Worm (Caenorhabditis elegans): ENCODE measurements around the gene mrps-5.
A peak's percentile ranks its signal among the peaks of the same experiment; 100 is the strongest.

The mrps-5 gene

DNA sequence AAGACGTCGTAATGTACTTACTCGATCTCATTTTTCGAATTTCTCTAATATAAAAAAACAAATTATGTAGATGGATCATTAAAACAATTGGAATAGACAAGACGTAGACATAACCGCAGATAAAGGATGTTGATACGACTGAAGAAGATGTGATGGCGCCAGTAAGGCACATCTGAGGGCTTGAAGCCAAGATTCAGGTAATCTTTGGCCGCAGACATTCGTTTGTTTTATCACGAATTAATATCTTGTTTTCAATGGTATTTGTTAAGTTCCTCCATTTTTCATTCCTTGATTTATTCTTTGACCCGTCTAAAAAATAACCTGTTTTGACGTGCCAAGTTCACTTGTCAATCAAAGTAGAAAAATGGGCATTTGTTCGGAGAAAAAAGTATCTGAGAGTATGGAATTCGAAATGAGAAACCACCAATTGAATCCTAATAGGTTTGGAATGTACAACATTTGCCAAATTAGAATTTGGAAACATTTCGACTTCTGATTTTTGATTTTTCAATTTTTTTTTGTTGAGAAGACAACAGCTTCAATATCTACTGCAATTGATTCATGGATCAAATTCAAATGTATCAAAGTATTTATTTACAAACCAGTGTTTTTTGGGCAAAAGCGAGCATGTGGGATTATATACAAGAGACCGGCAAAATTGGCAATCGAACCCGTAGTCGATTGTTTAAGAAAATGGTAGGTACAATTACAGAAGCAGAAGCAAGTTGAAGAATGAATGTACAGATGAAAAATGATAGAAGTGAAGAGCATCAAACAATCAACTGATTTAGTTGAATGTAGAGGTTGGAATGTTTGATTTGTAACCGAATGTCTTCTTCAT is 11.4 kb upstream of the mrps-5 start (continued):
- TF ChIP-seq unc-130 (tag; optimal IDR thresholded peaks at IDR 0.05), result peak; percentile 85
- TF ChIP-seq snu-23 (GFP tag; optimal IDR thresholded peaks at IDR 0.05), result peak; percentile 20
- TF ChIP-seq unc-98 (GFP tag; IDR thresholded peaks at IDR 0.05), result no peak
- no peak for TF ChIP-seq lir-3 (tag; optimal IDR thresholded peaks at IDR 0.05; ENCODE audit: poor library complexity)
- no peak for TF ChIP-seq nhr-11 (tag; optimal IDR thresholded peaks at IDR 0.05)
- peak; percentile 41 for TF ChIP-seq nhr-20 (tag; optimal IDR thresholded peaks at IDR 0.05)
- peak in 1 of 2 experiments; percentile 58 for TF ChIP-seq lsy-2 (tag; optimal IDR thresholded peaks at IDR 0.05)
- no peak for TF ChIP-seq zag-1 (tag; optimal IDR thresholded peaks at IDR 0.05)
- TF ChIP-seq nhr-71 (tag; optimal IDR thresholded peaks at IDR 0.05), result peak; percentile 67

DNA sequence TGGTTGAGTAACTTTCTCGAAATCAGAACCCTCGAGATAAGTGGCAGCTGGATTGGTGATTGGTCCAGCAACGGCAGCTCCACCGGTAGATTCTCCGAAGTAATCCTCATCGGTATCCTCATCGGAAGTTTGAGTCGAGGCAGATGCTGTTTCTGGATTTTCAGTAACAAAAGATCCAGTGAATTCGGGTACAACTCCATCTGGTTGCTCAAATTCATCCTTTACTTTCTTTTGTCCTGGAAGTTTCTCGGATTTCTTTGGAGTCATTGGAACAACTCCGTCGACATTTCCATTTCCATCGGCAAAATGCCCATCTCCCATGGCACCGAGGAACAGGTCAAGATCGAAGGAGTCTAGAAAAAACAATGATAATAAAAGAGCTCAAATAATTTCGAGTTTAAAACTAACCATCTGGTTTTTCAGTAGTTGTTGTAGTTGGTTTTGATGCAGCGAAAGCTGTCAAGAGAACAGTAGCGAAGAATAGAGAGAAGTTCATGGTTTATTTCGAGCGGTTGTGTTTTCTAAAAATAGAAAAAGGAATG is 10.5 kb upstream of the mrps-5 start, which contains the start of gene F45D3.4:
Gene F45D3.4 (minus strand): TSS at position 521 of the 542 bp plus-strand sequence.
- TF ChIP-seq lsy-2 (tag; optimal IDR thresholded peaks at IDR 0.05), result peak in 1 of 2 experiments; percentile 13
- TF ChIP-seq lin-35 (GFP tag; optimal IDR thresholded peaks at IDR 0.05), result peak in 1 of 2 experiments; percentile 3
- TF ChIP-seq ama-1 (optimal IDR thresholded peaks at IDR 0.05), result peak; percentile 15
- no peak for TF ChIP-seq unc-98 (GFP tag; IDR thresholded peaks at IDR 0.05)
- TF ChIP-seq alr-1 (tag; optimal IDR thresholded peaks at IDR 0.05; ENCODE audit: borderline replicate concordance), result no peak
- TF ChIP-seq F16B12.6 (tag; optimal IDR thresholded peaks at IDR 0.05), result no peak
- no peak for TF ChIP-seq snu-23 (GFP tag; optimal IDR thresholded peaks at IDR 0.05)

DNA sequence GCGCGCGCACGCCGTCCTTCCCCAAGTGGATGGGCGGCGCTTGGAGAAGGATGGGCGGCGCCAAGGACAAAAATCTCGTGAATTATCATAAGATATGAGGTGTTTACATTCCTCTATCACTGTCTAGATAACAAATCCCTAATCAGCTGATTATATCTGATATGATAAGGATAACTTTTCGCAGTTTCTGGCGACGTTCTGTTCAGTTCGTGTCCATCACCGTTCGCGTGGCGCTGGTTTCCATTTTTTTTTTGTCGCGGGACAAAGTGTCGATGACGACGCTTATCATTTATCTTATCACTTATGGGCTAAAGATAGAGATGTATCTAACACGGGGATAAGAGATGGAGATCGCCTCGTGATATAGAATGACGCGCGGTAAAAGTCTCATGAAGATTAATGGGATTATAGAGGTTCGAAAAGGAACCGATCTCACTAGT is 10.0 kb upstream of the mrps-5 start:
- no peak for TF ChIP-seq lin-15B (tag; optimal IDR thresholded peaks at IDR 0.05)
- TF ChIP-seq efl-1 (optimal IDR thresholded peaks at IDR 0.05), result no peak
- TF ChIP-seq efl-1 (GFP tag; optimal IDR thresholded peaks at IDR 0.05 in 1 of 2), result peak in 1 of 2 experiments; percentile 1
- peak; percentile 64 for TF ChIP-seq nhr-71 (tag; optimal IDR thresholded peaks at IDR 0.05)
- no peak for TF ChIP-seq Y116A8C.19 (tag; optimal IDR thresholded peaks at IDR 0.05; ENCODE audit: borderline replicate concordance)
- TF ChIP-seq tbx-2 (tag; optimal IDR thresholded peaks at IDR 0.05), result peak; percentile 30
- TF ChIP-seq nhr-237 (tag; optimal IDR thresholded peaks at IDR 0.05), result no peak
- TF ChIP-seq lir-3 (tag; optimal IDR thresholded peaks at IDR 0.05; ENCODE audit: poor library complexity), result no peak
- no peak for TF ChIP-seq zip-4 (GFP tag; optimal IDR thresholded peaks at IDR 0.05)
- no peak for TF ChIP-seq nhr-90 (tag; optimal IDR thresholded peaks at IDR 0.05; ENCODE audit: poor library complexity)
- no peak for TF ChIP-seq pqm-1 (tag; optimal IDR thresholded peaks at IDR 0.05)
- no peak for TF ChIP-seq swsn-7 (tag; optimal IDR thresholded peaks at IDR 0.05)
- TF ChIP-seq lin-39 (tag; optimal IDR thresholded peaks at IDR 0.05), result no peak
- no peak for TF ChIP-seq unc-62 (GFP tag; optimal IDR thresholded peaks at IDR 0.05)
- no peak for TF ChIP-seq ceh-82 (tag; optimal IDR thresholded peaks at IDR 0.05)
- TF ChIP-seq mdl-1 (tag; optimal IDR thresholded peaks at IDR 0.05), result peak in 1 of 2 experiments; percentile 63
- TF ChIP-seq C04F5.9 (tag; optimal IDR thresholded peaks at IDR 0.05), result no peak
- no peak for TF ChIP-seq nhr-28 (tag; optimal IDR thresholded peaks at IDR 0.05)
- no peak for TF ChIP-seq ztf-4 (tag; optimal IDR thresholded peaks at IDR 0.05)
- peak; percentile 43 for TF ChIP-seq nhr-47 (tag; optimal IDR thresholded peaks at IDR 0.05)
- peak; percentile 60 for TF ChIP-seq nhr-20 (tag; optimal IDR thresholded peaks at IDR 0.05)
- TF ChIP-seq nhr-76 (tag; optimal IDR thresholded peaks at IDR 0.05), result no peak
- TF ChIP-seq ama-1 (optimal IDR thresholded peaks at IDR 0.05), result no peak
- TF ChIP-seq lin-14 (GFP tag; optimal IDR thresholded peaks at IDR 0.05), result peak; percentile 64
- TF ChIP-seq rnt-1 (tag; optimal IDR thresholded peaks at IDR 0.05), result no peak
- no peak for TF ChIP-seq C34B4.2 (tag; optimal IDR thresholded peaks at IDR 0.05)
- TF ChIP-seq mab-9 (GFP tag; IDR thresholded peaks at IDR 0.05), result no peak
- TF ChIP-seq tlp-1 (tag; optimal IDR thresholded peaks at IDR 0.05), result no peak
- no peak for TF ChIP-seq C16A3.4 (tag; optimal IDR thresholded peaks at IDR 0.05)
- TF ChIP-seq fkh-8 (tag; optimal IDR thresholded peaks at IDR 0.05), result peak; percentile 14
- no peak for TF ChIP-seq nhr-77 (tag; optimal IDR thresholded peaks at IDR 0.05)
- peak; percentile 59 for TF ChIP-seq blmp-1 (tag; optimal IDR thresholded peaks at IDR 0.05)
- TF ChIP-seq ceh-88 (GFP tag; IDR thresholded peaks at IDR 0.05), result no peak
- no peak for TF ChIP-seq mef-2 (tag; optimal IDR thresholded peaks at IDR 0.05)
- TF ChIP-seq unc-86 (tag; optimal IDR thresholded peaks at IDR 0.05), result no peak
- TF ChIP-seq dpl-1 (GFP tag; optimal IDR thresholded peaks at IDR 0.05), result no peak
- no peak for TF ChIP-seq nhr-84 (tag; optimal IDR thresholded peaks at IDR 0.05)
- TF ChIP-seq unc-130 (tag; optimal IDR thresholded peaks at IDR 0.05), result peak; percentile 47
- TF ChIP-seq F16B12.6 (tag; optimal IDR thresholded peaks at IDR 0.05), result no peak

Measured in whole organism, L1 larva.